Fruit fly (Drosophila melanogaster) whole organism: ENCODE data around the gene mRpL45.

Experiments
- pan ChIP-seq: fragments of >200 bp; optimal IDR thresholded peaks from 2 replicates; lab custom pipeline; 2017
- usp ChIP-seq: fragments of >200 bp; optimal IDR thresholded peaks from 2 replicates; lab custom pipeline; 2017; ENCODE audit warnings: missing biosample characterization, missing genetic modification characterization, mixed read lengths

DNA sequence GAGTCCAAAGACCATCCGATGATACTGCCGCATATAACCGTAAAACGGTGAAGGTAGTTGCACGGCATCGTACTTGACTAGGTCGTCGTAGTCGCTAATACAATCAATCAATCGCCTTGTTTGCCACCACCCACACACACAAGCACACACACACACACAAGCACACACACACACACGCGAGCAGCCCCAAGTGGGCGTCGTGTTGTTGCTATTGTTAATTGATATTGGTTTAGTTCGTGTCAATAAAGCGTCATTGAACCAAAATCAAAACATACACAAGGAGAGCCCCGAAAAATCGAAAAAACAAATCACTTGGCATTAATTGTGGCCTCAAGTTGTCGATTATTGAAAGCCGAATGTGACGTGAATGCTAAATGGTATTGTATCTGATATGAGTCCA, 21.8 kb upstream of the mRpL45 start:
- TF ChIP-seq pan (lab: Kevin White, UChicago) (no peak), usp (GFP tag; lab: Kevin White, UChicago) (no peak)
